Worm (Caenorhabditis elegans) whole organism, L2 larva: ENCODE measurements around the gene egli-1.

ENCODE experiments used
- F13H6.1 ChIP-seq: sonication (generic microtip); optimal IDR thresholded peaks from 2 replicates; lab custom pipeline; 2016; ENCODE audit warnings: missing genetic modification characterization, missing compliant biosample characterization
- elt-3 ChIP-seq: sonication (generic microtip); optimal IDR thresholded peaks from 2 replicates; lab custom pipeline; 2017; ENCODE audit warnings: missing biosample characterization, missing genetic modification characterization
- lsy-2 ChIP-seq, 2 experiments: fragments of 150-350 bp in 1 of 2; sonication (generic microtip) in 1 of 2; optimal IDR thresholded peaks; 2 replicates each; lab custom pipeline; 2014 to 2017; ENCODE audit warnings: missing biosample characterization in 2 of 2, missing genetic modification characterization in 2 of 2
- nhr-10 ChIP-seq: sonication (generic microtip); optimal IDR thresholded peaks from 2 replicates; lab custom pipeline; 2017; ENCODE audit warnings: missing biosample characterization, missing genetic modification characterization
- nhr-129 ChIP-seq: fragments of 150-350 bp; optimal IDR thresholded peaks from 2 replicates; lab custom pipeline; 2014; ENCODE audit warnings: missing biosample characterization, missing genetic modification characterization
- nhr-77 ChIP-seq: fragments of 150-350 bp; optimal IDR thresholded peaks from 2 replicates; lab custom pipeline; 2014; ENCODE audit warnings: missing biosample characterization, missing genetic modification characterization
- skn-1 ChIP-seq: sonication (generic microtip); optimal IDR thresholded peaks from 2 replicates; lab custom pipeline; 2017; ENCODE audit warnings: missing biosample characterization, missing genetic modification characterization
- unc-39 ChIP-seq: fragments of 150-350 bp; optimal IDR thresholded peaks from 2 replicates; lab custom pipeline; 2014; ENCODE audit warnings: missing biosample characterization, missing genetic modification characterization

DNA sequence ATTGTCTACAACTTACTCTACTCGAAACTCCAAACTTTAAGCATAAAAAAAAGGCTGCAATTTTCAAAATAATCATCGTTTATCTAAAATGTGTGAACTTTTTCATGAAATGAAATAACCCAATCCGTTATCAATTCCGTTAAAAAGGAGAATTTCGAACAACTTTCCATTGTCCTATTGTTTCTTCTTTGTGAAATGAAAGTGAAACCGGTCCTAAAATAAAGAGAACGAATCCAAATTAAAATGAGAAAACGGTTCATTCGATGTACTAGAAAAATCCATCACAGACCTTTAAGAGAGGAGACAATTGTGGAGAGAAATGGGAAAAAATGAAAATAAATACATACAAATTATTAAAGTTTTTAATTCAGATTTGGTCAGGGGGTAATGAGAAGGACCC is 28.1 kb upstream of the egli-1 start, which contains the start of gene C01G6.9:
- no peak for TF ChIP-seq unc-39 (tag; lab: Kevin White, UChicago)
- TF ChIP-seq elt-3: no peak
- TF ChIP-seq skn-1 (tag; lab: Kevin White, UChicago): no peak
- no peak for TF ChIP-seq nhr-129 (tag; lab: Kevin White, UChicago)
- TF ChIP-seq nhr-10 (tag; lab: Kevin White, UChicago): no peak
- TF ChIP-seq F13H6.1 (tag; lab: Kevin White, UChicago): no peak
- TF ChIP-seq lsy-2 (tag; optimal IDR thresholded peaks at IDR 0.05; lab: Kevin White, UChicago): no peak
- no peak for TF ChIP-seq nhr-77 (tag; lab: Kevin White, UChicago)
